Worm (Caenorhabditis elegans) whole organism, young adult: Measurements from ENCODE around the gene K02E10.5.

Experiments used
- F22D6.2 ChIP-seq: sonication (generic microtip); optimal IDR thresholded peaks from 2 replicates; lab custom pipeline; 2016; ENCODE audit warnings: mild to moderate bottlenecking, missing genetic modification characterization, missing compliant biosample characterization
- F33H1.4 ChIP-seq: fragments of 200-800 bp; sonication (Bioruptor generic); IDR thresholded peaks from 2 replicates; pipeline ENCODE4 v1.3.6; 2022; ENCODE audit warnings: missing genetic modification reagents, missing genetic modification characterization, missing compliant biosample characterization
- F39B2.1 ChIP-seq: fragments of 200-800 bp; sonication (Bioruptor generic); IDR thresholded peaks from 2 replicates; pipeline ENCODE4 v1.3.6; 2022; ENCODE audit warnings: missing genetic modification reagents, missing genetic modification characterization, missing compliant biosample characterization
- F49E8.2 ChIP-seq: sonication (generic microtip); optimal IDR thresholded peaks from 3 replicates; lab custom pipeline; 2017; ENCODE audit warnings: missing genetic modification characterization, mild to moderate bottlenecking, missing compliant biosample characterization, antibody characterized with exemption, moderate library complexity; ENCODE audit not compliant: insufficient read depth
- F55B11.4 ChIP-seq: sonication (generic microtip); optimal IDR thresholded peaks from 2 replicates; lab custom pipeline; 2016; ENCODE audit warnings: missing compliant biosample characterization, missing genetic modification characterization, borderline replicate concordance; ENCODE audit not compliant: insufficient read depth
- F57A8.1 ChIP-seq: fragments of 200-800 bp; sonication (Bioruptor generic); optimal IDR thresholded peaks from 2 replicates; lab custom pipeline; 2018; ENCODE audit warnings: mild to moderate bottlenecking, missing genetic modification characterization, moderate library complexity, missing compliant biosample characterization
- K12H6.12 ChIP-seq: fragments of 200-800 bp; sonication (Bioruptor generic); optimal IDR thresholded peaks from 2 replicates; lab custom pipeline; 2018; ENCODE audit warnings: mild to moderate bottlenecking, missing genetic modification characterization, missing compliant biosample characterization
- akir-1 ChIP-seq: fragments of 200-800 bp; sonication (Bioruptor generic); optimal IDR thresholded peaks from 2 replicates; lab custom pipeline; 2018; ENCODE audit warnings: mild to moderate bottlenecking, missing genetic modification characterization, moderate library complexity, missing compliant biosample characterization
- aptf-2 ChIP-seq: fragments of 200-800 bp; sonication (Bioruptor generic); conservative IDR thresholded peaks from 2 replicates; pipeline ENCODE4 v1.3.6; 2022; ENCODE audit warnings: missing genetic modification reagents, missing genetic modification characterization, missing compliant biosample characterization
- ccch-3 ChIP-seq: fragments of 200-800 bp; sonication (Bioruptor generic); optimal IDR thresholded peaks from 2 replicates; lab custom pipeline; 2018; ENCODE audit warnings: mild to moderate bottlenecking, missing genetic modification characterization, missing compliant biosample characterization
- cebp-1 ChIP-seq, 2 experiments: fragments of 200-800 bp in 1 of 2; sonication (Bioruptor generic) in 1 of 2; sonication (generic microtip) in 1 of 2; IDR thresholded peaks in 1 of 2; optimal IDR thresholded peaks in 1 of 2; 2 replicates each; pipeline versions ENCODE4 v1.3.6 to Lab custom; 2017 to 2022; ENCODE audit warnings: missing compliant biosample characterization in 2 of 2, missing genetic modification characterization in 2 of 2, mild to moderate bottlenecking in 1 of 2, missing genetic modification reagents in 1 of 2, moderate library complexity in 1 of 2
- ceh-100 ChIP-seq: fragments of 200-800 bp; sonication (Bioruptor generic); IDR thresholded peaks from 2 replicates; pipeline ENCODE4 v1.3.6; 2022; ENCODE audit warnings: missing genetic modification reagents, missing genetic modification characterization, missing compliant biosample characterization
- die-1 ChIP-seq: sonication (generic microtip); optimal IDR thresholded peaks from 2 replicates; lab custom pipeline; 2016; ENCODE audit warnings: missing genotype, mild to moderate bottlenecking, missing genetic modification characterization, missing compliant biosample characterization
- efl-1 ChIP-seq: fragments of 150-350 bp; optimal IDR thresholded peaks from 2 replicates; lab custom pipeline; 2014; ENCODE audit warnings: missing biosample characterization, missing genetic modification reagents, missing genetic modification characterization
- egrh-3 ChIP-seq: fragments of 200-800 bp; sonication (Bioruptor generic); IDR thresholded peaks from 2 replicates; pipeline ENCODE4 v1.3.6; 2022; ENCODE audit warnings: missing genetic modification reagents, missing genetic modification characterization, missing compliant biosample characterization
- hlh-12 ChIP-seq: sonication (generic microtip); optimal IDR thresholded peaks from 2 replicates; lab custom pipeline; 2016; ENCODE audit warnings: missing genetic modification characterization, missing compliant biosample characterization
- hlh-26 ChIP-seq: fragments of 200-800 bp; sonication (Bioruptor generic); conservative IDR thresholded peaks from 2 replicates; pipeline ENCODE4 v1.3.6; 2022; ENCODE audit warnings: missing genetic modification reagents, missing genetic modification characterization, missing compliant biosample characterization
- lag-1 ChIP-seq: fragments of 200-800 bp; sonication (Bioruptor generic); IDR thresholded peaks from 2 replicates; pipeline ENCODE4 v1.3.6; 2022; ENCODE audit warnings: missing genetic modification reagents, missing genetic modification characterization, missing compliant biosample characterization
- lir-1 ChIP-seq: fragments of 200-800 bp; sonication (Bioruptor generic); conservative IDR thresholded peaks from 2 replicates; pipeline ENCODE4 v1.3.6; 2022; ENCODE audit warnings: missing genetic modification reagents, missing genetic modification characterization, missing compliant biosample characterization
- madf-8 ChIP-seq: fragments of 200-800 bp; sonication (Bioruptor generic); conservative IDR thresholded peaks from 2 replicates; pipeline ENCODE4 v1.3.6; 2022; ENCODE audit warnings: missing genetic modification reagents, missing genetic modification characterization, missing compliant biosample characterization
- pbrm-1 ChIP-seq: fragments of 200-800 bp; sonication (Bioruptor generic); IDR thresholded peaks from 2 replicates; pipeline ENCODE4 v1.3.6; 2022; ENCODE audit warnings: missing genetic modification reagents, missing genetic modification characterization, missing compliant biosample characterization
- rec-8 ChIP-seq, 2 experiments: sonication (generic microtip); optimal IDR thresholded peaks; 2 replicates each; lab custom pipeline; 2016; ENCODE audit warnings: mild to moderate bottlenecking in 2 of 2, missing genetic modification characterization in 2 of 2, missing genetic modification reagents in 2 of 2, missing genotype in 2 of 2, missing biosample characterization in 1 of 2, missing compliant biosample characterization in 1 of 2, moderate library complexity in 1 of 2
- sea-2 ChIP-seq: fragments of 200-800 bp; sonication (Bioruptor generic); IDR thresholded peaks from 2 replicates; pipeline ENCODE4 v1.3.6; 2022; ENCODE audit warnings: missing genetic modification characterization, missing compliant biosample characterization
- snpc-1.3 ChIP-seq: sonication (generic microtip); optimal IDR thresholded peaks from 2 replicates; lab custom pipeline; 2017; ENCODE audit warnings: missing genetic modification characterization, mild to moderate bottlenecking, missing compliant biosample characterization, antibody characterized with exemption, moderate library complexity, missing genotype, missing genetic modification reagents; ENCODE audit not compliant: insufficient read depth
- sptf-2 ChIP-seq: fragments of 200-800 bp; sonication (Bioruptor generic); optimal IDR thresholded peaks from 2 replicates; lab custom pipeline; 2018; ENCODE audit warnings: mild to moderate bottlenecking, missing genetic modification characterization, missing compliant biosample characterization
- xnd-1 ChIP-seq: sonication (generic microtip); optimal IDR thresholded peaks from 2 replicates; lab custom pipeline; 2016; ENCODE audit warnings: missing genotype, missing genetic modification reagents, missing genetic modification characterization, missing compliant biosample characterization
- zfh-2 ChIP-seq: fragments of 200-800 bp; sonication (Bioruptor generic); conservative IDR thresholded peaks from 2 replicates; pipeline ENCODE4 v1.3.6; 2022; ENCODE audit warnings: missing genetic modification reagents, missing genetic modification characterization, missing compliant biosample characterization
- zim-3 ChIP-seq: sonication (generic microtip); optimal IDR thresholded peaks from 2 replicates; lab custom pipeline; 2017; ENCODE audit warnings: mild to moderate bottlenecking, missing genetic modification characterization, moderate library complexity, missing compliant biosample characterization

Gene K02E10.5

ce11 chrX:2456141-2456540, 22.6 kb downstream of the K02E10.5 start:
- no peak for TF ChIP-seq rec-8 (tag; optimal IDR thresholded peaks at IDR 0.05; lab: Kevin White, UChicago)
- TF ChIP-seq K12H6.12 (tag; lab: Kevin White, UChicago) = peak; percentile 0

ce11 chrX:2454914-2455313, 23.8 kb downstream of the K02E10.5 start:
- TF ChIP-seq efl-1 (no peak), lir-1 (GFP tag; lab: Robert Waterston, UW) (no peak), F49E8.2 (tag; lab: Kevin White, UChicago) (no peak), akir-1 (GFP tag; lab: Kevin White, UChicago) (no peak), cebp-1 (GFP tag; IDR thresholded peaks at IDR 0.05; lab: Robert Waterston, UW) (no peak), cebp-1 (tag; optimal IDR thresholded peaks at IDR 0.05; lab: Kevin White, UChicago) (peak; percentile 10)

DNA sequence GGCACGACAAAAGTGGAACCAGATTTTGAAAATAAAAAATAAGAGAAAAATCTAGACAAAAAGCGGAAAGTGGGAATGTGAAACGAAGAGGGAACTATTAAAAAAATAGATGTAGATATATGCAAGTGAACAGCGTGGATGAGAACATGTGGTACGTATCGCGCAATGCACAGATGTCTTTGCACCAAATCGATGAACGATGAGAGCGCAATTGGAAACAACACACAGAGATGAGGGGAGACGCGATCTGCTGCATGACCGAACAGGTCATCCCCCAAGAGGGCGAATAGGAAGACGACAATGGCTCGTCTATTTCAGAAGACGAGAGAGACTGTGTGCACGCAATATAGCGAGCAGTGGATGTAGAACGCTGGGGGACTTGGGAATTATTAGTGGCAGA, 26.0 kb downstream of the K02E10.5 start:
- TF ChIP-seq zim-3 (tag; lab: Kevin White, UChicago) (no peak), F33H1.4 (no peak), pbrm-1 (GFP tag; lab: Robert Waterston, UW) (no peak), F57A8.1 (no peak), madf-8 (GFP tag; lab: Robert Waterston, UW) (no peak), xnd-1 (tag; lab: Kevin White, UChicago) (no peak), lag-1 (GFP tag; lab: Robert Waterston, UW) (no peak)

DNA sequence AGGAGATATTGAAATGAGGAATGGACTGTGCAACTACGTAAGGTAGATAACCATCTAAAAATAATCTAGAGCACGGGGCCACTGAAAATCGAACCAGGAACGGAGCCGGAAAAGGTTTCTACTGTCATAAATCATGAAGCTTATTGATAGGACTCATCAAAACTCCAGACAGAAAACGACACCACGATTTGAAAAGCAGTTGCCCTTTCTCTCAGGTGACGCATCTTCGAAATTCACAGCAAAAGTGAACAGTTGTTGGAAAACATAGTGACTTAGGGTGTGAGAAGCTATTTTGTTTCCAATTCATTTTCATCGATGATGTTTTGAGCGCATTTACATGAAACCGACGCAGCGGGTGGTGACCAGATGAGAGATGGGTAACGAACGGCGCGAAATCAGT, 26.4 kb downstream of the K02E10.5 start:
- TF ChIP-seq hlh-26 (GFP tag; lab: Robert Waterston, UW) (no peak), ceh-100 (GFP tag; lab: Robert Waterston, UW) (no peak), F22D6.2 (tag; lab: Kevin White, UChicago) (no peak), F39B2.1 (GFP tag; lab: Robert Waterston, UW) (no peak), hlh-12 (tag; lab: Kevin White, UChicago) (no peak), F55B11.4 (no peak), snpc-1.3 (tag; lab: Kevin White, UChicago) (no peak), sea-2 (GFP tag; lab: Robert Waterston, UW) (no peak), egrh-3 (GFP tag; lab: Robert Waterston, UW) (no peak)
- TF ChIP-seq, all 124 proteins: peak for 0

- TF ChIP-seq aptf-2 (GFP tag; lab: Robert Waterston, UW) (no peak), zfh-2 (GFP tag; lab: Robert Waterston, UW) (peak; percentile 78), sptf-2 (no peak)
These were observed 27.7 kb downstream of the K02E10.5 start for ce11 chrX:2450994-2451393.

DNA sequence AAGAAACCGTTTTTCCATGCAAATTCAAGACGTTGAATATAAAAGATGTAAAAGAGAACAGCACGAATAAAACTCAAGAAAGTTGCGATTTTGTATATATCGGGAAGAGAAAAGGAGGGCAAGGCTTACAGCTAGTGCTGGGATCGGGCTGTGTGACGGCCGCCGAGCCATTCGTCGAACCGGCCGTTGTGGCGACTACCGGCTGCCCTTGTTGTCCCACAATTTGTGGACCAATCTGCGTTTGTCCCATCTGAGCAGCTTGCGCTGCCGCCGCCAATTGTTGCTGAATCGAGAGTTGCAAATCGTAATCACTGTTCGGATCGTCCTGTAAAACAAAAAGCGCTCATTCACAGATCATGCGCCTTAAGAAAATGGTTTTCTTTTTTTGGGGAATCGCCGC, 31.5 kb downstream of the K02E10.5 start:
- TF ChIP-seq zfh-2 (GFP tag; lab: Robert Waterston, UW) (peak; percentile 71), die-1 (tag; lab: Kevin White, UChicago) (no peak), ccch-3 (GFP tag; lab: Kevin White, UChicago) (no peak)
